Worm (Caenorhabditis elegans) whole organism, L2 larva: Measurements from ENCODE around the gene unc-115.

Experiments used
- elt-1 ChIP-seq: fragments of 150-350 bp; optimal IDR thresholded peaks from 2 replicates; lab custom pipeline; 2014; ENCODE audit warnings: missing biosample characterization, missing genetic modification characterization
- lin-13 ChIP-seq: fragments of 150-350 bp; optimal IDR thresholded peaks from 2 replicates; lab custom pipeline; 2014; ENCODE audit warnings: missing biosample characterization, missing genetic modification reagents, missing genetic modification characterization
- nhr-10 ChIP-seq: sonication (generic microtip); optimal IDR thresholded peaks from 2 replicates; lab custom pipeline; 2017; ENCODE audit warnings: missing biosample characterization, missing genetic modification characterization
- nhr-12 ChIP-seq: fragments of 150-350 bp; optimal IDR thresholded peaks from 2 replicates; lab custom pipeline; 2014; ENCODE audit warnings: missing biosample characterization, missing genetic modification characterization
- unc-62 ChIP-seq: fragments of 150-350 bp; optimal IDR thresholded peaks from 2 replicates; lab custom pipeline; 2014; ENCODE audit warnings: missing biosample characterization, missing genetic modification reagents, missing genetic modification characterization

- no peak for TF ChIP-seq lin-13 (GFP tag; lab: Kevin White, UChicago)
- TF ChIP-seq nhr-10: no peak
- TF ChIP-seq unc-62 (GFP tag; lab: Kevin White, UChicago): no peak
- TF ChIP-seq elt-1 (tag; lab: Kevin White, UChicago): no peak
- no peak for TF ChIP-seq nhr-12 (tag; lab: Kevin White, UChicago)
Observed at ce11 chrX:10182613-10183012, 35.9 kb downstream of the unc-115 start.
